Fruit fly (Drosophila melanogaster): ENCODE measurements around the gene RabGGTb.

DNA sequence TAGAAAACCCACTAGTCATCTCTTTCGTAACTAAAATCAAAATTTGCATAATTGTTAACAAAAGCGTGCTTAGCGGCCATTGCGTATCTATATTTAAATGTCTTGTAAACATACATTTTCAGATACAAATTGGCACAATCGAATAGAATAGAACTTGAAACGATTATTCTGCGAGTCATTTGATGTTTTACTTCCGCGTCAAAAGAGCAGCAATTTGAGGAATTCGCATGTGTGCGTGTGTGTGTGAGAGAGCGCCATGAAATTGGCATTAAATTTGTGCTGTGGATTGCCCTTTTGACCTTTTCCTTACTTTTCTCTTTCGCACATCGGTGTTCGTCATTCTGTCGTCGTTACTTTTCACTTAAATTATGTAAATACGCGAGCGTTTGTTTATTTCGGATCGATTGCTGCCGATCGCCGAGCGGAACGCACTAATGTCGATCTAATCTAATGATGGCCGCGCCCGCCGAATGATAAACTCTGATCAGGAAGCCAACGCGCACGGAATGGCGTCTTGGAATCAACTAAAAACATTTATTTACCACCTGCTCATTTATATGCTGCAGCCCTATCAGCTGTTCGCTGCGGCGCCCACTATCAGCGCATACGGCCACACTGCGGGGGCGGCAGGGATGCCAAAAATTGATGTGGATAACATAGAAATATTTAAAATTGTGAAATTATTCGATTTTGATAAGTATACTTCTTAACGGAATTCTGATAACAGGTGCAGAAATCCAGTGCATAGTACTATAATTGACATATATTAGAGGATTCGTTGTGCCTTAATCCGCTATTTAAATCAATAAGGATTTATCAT lies 6.0 kb downstream of the RabGGTb start:
- TF ChIP-seq usp (GFP tag; optimal IDR thresholded peaks at IDR 0.05) (no peak), Sry-β (GFP tag; optimal IDR thresholded peaks at IDR 0.05) (peak; percentile 61), HLH4C (GFP tag; IDR thresholded peaks at IDR 0.05; ENCODE audit: partially characterized antibody) (peak; percentile 44; the same call in 1 of the 3 replicates), sens (GFP tag) (no peak), CG8478 (optimal IDR thresholded peaks at IDR 0.05) (no peak), Meics (GFP tag; optimal IDR thresholded peaks at IDR 0.05) (peak; percentile 53), ttk (GFP tag; IDR thresholded peaks at IDR 0.05) (no peak), odd (GFP tag; optimal IDR thresholded peaks at IDR 0.05) (no peak), D19A (tag; optimal IDR thresholded peaks at IDR 0.05) (peak; percentile 20)

Measured in whole organism, embryonic.